Worm (Caenorhabditis elegans) whole organism, dauer: ENCODE results near the gene irld-57.
"Not testable (repeated sequence)": the region's sequence is repeated elsewhere in the genome, so short reads cannot be mapped to it uniquely, and the experiment has no call there.

Experiments
- unc-62 ChIP-seq: sonication (generic microtip); optimal IDR thresholded peaks from 2 replicates; lab custom pipeline; 2017; ENCODE audit warnings: missing biosample characterization, missing genetic modification reagents, missing genetic modification characterization

The irld-57 gene

DNA sequence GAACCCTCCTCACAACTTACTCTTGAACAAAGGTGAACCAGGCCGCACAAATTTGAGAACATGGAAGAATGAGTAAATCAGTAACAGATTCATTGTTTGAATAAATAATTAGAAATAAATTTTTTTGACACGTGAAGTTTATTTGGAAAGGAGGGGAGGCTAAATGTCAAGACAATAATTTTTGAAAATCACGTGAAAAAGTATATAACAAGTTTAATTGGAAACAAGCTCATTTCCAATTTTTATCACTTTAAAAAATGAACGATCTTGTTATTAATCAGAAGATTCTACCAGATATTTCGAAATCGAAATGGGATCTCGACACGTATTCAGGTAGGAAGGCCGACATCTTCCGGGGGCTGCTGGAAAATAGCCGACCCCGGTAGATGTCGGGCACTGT is at the start of gene irld-57, which contains the start of gene sfxn-1.3:
Gene irld-57 (minus strand): TSS at position 101 of the 400 bp plus-strand sequence.
Gene sfxn-1.3 (plus strand): TSS at position 232 of the 400 bp plus-strand sequence.
- TF ChIP-seq unc-62 (GFP tag; lab: Kevin White, UChicago), result no peak

DNA sequence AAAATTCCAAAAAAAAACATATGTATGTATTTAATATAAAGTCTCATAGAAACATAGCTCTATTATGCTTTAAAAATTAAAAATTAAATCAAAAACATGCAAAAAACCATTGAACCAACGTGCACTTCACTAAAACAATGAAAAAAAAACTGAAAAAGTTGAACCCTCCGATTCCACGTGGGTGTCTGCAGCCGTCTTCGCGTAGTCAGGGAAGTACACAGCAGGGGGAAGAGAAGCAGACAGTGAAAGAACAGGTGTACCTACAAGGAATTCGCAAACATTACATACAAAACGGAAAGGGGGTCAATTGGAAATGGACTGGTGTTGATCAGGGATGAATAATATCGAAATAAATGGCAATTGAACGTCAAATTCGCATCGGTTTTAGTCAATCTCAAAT is 47.4 kb upstream of the irld-57 start:
- TF ChIP-seq unc-62 (GFP tag; lab: Kevin White, UChicago), result no peak

DNA sequence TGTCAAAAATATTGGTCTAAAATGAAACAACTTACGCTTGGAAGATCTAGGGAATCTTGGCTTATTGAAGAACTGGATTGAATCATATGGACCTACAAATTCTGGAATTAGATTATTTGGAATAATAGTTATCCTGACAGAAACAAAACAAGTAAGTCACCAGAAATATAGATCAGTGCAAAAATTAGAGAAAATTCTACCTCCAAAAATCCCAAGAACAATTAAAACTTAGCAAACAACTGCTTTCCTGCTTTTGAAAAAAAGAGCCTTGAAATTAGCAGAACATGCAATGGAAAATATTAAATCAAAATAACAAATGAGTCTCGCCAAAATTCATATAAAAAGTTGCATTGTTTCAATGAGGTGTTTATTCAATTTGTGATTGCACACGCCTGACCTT is 46.6 kb upstream of the irld-57 start, which contains the start of gene nhr-60:
Gene nhr-60 (minus strand): TSS at position 101 of the 400 bp plus-strand sequence.
- TF ChIP-seq unc-62 (GFP tag; lab: Kevin White, UChicago), result no peak

DNA sequence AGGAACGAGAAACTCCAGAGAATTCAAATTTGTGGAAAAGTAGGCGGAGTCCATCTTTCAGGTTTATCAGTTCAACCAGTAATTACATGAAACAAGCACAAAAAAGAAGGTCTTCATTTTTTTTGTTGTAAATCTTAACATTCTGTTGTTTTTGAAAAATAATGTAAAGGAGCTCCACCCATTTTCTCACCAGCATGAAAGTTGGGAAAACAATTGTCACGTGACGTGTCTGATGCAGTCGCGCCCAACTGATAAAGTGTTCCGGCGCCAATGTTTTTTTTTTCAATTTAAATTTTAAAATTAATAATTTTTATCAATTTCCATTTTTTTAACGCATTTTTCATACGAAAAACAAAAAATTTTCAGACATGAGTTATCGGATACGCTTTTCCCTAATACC is 42.6 kb upstream of the irld-57 start, which contains the start of gene F57A10.4:
Gene F57A10.4 (plus strand): TSS at position 367 of the 400 bp plus-strand sequence.
- TF ChIP-seq unc-62 (GFP tag; lab: Kevin White, UChicago), result no peak

DNA sequence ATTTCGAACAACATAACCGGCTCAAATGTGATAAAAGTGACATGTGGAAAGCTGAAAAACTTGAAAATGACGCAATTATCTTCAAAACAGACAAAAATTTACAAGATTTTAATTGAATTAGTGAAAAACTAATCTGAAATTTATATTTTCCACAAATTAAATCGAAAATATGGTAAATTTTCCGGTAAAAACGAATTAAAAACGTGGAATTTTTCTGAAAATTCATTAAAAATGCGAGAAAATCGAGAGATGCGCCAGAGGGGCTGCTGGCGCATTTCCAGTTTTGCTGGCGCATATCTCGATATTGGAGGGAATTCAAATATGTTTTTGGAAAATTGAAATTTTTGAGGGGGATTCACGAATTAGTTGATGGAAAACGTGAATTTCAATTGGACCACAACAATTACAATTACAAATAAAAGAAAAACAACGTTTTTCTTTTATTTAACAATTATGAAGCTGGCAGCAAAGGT is 39.6 kb upstream of the irld-57 start, which contains the start of the genes haf-3 and F57A10.2:
Gene haf-3 (minus strand): TSS at position 51 of the 473 bp plus-strand sequence.
Gene F57A10.2 (plus strand): TSS at position 454 of the 473 bp plus-strand sequence.
- no peak for TF ChIP-seq unc-62 (GFP tag; lab: Kevin White, UChicago)

DNA sequence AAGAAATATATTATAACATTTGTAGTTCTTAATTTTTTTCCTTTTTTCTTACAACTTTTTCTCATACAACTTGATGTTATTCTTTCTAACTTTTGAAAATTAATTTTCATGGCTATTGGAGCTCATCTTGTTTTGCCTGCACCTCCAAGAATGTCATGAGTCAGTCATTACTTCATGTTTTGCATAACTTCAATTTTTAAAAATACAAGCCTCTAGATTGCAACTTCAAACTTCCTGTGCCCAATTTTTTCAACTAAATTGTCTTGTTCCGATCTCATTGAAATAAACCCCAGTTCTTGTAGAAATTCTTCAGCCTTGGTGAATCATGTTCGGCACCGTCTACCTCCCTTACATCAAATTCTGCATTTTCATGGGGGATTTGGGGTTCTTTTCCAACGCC is 31.9 kb upstream of the irld-57 start, which contains the start of gene str-9:
Gene str-9 (plus strand): TSS at position 301 of the 400 bp plus-strand sequence.
- no peak for TF ChIP-seq unc-62 (GFP tag; lab: Kevin White, UChicago)

DNA sequence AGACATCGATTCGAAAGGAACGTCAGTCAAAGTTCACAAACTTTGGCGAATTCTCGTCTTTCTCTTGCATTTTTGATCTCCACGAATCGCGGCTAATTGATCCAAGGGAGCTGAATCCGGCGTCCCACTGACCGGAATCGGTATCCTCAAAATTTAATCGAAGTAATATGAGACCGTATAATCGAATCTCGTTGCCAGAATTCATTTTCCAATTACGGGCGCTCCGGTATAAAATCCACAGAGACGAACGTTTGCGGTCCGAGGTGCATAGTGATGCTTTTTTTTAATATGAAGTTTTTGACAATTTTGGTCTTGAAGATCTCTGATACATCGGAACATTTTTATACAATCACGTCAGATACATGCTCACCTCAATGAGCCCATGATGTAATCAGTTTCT is 31.1 kb upstream of the irld-57 start:
- no peak for TF ChIP-seq unc-62 (GFP tag; lab: Kevin White, UChicago)

DNA sequence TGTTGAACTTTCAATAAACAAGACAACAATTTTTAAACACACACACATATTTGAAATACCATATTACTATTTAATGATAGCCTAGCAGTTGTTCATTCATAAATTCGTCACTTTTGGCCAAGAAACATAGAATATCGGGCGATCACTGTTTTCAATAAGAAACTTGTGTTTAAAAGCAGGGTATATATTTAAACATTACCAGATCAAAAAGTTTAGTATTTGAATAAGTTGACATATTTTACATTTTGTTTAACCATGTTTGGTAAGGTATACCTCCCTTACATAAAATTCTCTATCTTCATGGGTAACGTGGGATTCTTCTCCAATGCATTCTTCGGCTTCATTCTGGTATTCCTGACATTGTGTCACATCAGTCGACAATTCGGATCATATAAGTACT is 28.2 kb upstream of the irld-57 start, which contains the start of gene str-8:
Gene str-8 (plus strand): TSS at position 301 of the 400 bp plus-strand sequence.
- not testable (repeated sequence) for TF ChIP-seq unc-62 (GFP tag; lab: Kevin White, UChicago)

DNA sequence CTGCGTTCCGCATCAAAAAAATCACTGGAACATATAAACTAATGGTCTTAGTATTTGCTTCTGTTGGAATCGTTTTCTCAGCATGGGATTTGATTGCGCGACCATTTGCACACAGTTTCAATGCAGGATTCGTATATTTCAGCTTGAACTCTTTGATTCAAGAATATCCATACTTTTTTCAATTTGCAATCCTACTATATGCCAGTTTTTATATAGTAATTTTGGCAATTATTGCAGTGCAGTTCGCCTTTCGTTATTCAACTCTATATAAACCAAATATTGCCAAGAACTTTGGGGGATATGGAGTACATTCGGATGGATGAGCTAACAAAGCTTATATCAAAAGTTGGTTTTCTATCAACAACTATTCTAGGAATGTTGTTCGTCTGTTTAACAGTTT is 26.4 kb upstream of the irld-57 start, which contains the start of gene str-5:
Gene str-5 (plus strand): TSS at position 301 of the 400 bp plus-strand sequence.
- TF ChIP-seq unc-62 (GFP tag; lab: Kevin White, UChicago), result not testable (repeated sequence)

DNA sequence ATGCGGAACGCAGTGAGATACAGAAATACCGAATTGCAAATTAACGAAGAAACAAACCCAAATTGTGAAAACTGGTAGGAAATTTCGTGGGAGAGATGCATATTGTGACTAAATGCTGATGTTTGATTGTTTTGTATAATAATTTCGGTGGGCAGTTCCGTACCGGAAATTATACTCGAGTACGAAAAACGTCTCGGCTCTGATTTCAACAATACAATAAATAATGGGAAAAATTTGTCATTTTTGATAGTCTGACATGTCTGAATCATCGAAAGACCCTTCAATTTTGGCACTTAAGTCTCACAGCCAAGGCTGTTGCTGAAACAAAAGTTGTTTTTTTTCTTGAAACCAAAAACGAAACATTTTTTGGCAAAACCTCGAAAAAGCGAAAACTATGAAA is 25.5 kb upstream of the irld-57 start, which contains the start of gene str-43:
Gene str-43 (minus strand): TSS at position 101 of the 400 bp plus-strand sequence.
- no peak for TF ChIP-seq unc-62 (GFP tag; lab: Kevin White, UChicago)

DNA sequence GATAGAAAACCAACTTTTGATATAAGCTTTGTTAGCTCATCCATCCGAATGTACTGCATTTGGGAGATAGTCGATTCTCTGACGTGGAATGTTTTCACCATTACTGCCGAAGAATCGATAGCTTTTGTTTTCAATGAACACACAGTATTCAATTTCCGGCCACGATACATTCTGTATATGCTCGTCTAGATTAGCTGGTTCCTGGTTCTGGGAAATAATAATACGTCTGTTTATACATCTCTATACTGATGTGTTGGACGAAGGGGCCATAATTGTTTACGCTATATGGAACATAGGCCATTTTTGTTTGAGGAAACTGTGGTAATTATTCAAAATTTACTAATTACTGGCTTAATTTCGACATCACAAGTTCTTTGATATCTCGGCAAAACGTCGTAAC is 23.6 kb upstream of the irld-57 start, which contains the start of gene str-6:
Gene str-6 (minus strand): TSS at position 101 of the 400 bp plus-strand sequence.
- no peak for TF ChIP-seq unc-62 (GFP tag; lab: Kevin White, UChicago)

DNA sequence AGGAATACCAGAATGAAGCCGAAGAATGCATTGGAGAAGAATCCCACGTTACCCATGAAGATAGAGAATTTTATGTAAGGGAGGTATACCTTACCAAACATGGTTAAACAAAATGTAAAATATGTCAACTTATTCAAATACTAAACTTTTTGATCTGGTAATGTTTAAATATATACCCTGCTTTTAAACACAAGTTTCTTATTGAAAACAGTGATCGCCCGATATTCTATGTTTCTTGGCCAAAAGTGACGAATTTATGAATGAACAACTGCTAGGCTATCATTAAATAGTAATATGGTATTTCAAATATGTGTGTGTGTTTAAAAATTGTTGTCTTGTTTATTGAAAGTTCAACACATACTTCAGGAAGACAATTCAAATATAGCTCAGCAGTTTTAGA is 21.8 kb upstream of the irld-57 start, which contains the start of gene T23D5.8:
Gene T23D5.8 (minus strand): TSS at position 101 of the 400 bp plus-strand sequence.
- TF ChIP-seq unc-62 (GFP tag; lab: Kevin White, UChicago), result not testable (repeated sequence)

DNA sequence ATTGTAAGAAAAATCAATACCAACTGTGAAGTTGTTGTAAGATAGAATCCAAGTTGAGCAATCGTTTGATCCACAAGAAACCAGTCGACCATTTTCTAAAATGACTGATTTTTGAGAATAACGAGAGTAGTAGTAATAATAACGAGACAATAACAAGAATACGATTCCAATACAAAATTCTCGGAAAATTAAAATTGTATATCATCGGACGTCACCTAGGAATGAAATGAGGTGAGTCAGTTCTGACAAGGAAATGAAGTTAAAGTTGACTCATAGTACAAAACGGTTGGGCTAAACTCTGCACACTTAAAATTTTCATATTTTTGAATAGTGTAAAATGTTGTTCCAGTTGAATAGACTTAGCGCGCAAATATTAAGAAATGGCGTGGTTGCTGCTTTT is 17.9 kb upstream of the irld-57 start, which contains the start of gene str-19:
Gene str-19 (minus strand): TSS at position 101 of the 400 bp plus-strand sequence.
- TF ChIP-seq unc-62 (GFP tag; lab: Kevin White, UChicago), result not testable (repeated sequence)

DNA sequence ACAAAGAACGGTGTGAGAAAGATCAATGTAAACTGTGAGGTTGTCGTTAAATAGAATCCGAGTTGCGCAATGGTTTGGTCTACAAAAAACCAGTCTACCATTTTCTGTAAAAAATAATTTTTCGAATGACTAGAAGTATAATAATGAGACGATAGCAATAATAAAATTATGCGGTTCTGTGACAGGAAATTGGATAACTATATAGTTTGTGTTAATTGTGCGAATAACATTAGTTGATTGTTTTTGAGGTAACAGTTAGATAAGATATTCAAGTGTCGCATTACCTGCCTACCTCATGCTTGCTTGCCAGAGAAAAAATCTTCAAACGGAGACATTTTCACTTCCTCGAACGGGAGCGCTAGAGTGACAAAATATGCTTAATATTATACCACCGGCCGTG is 15.3 kb upstream of the irld-57 start, which contains the start of gene str-18:
Gene str-18 (minus strand): TSS at position 101 of the 400 bp plus-strand sequence.
- no peak for TF ChIP-seq unc-62 (GFP tag; lab: Kevin White, UChicago)

DNA sequence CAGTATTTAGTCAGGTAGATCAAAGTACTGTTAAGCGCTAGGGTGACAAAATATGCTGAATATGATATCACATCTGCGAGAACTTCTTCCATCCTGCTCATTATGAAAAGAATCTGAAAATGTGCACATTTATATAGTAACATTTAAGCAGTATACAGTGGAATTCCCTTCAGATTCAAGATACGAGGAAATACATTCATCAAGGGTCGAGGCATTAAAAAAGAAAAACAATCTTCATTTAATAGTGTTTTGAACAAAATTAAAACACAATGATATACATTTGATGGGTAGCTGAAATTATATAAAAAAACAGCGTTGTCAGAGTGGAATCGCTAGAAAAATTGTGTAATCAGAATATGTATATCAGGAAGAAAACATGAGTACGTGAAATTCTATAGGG is 9.2 kb upstream of the irld-57 start, which contains the start of gene str-27:
Gene str-27 (minus strand): TSS at position 101 of the 400 bp plus-strand sequence.
- TF ChIP-seq unc-62 (GFP tag; lab: Kevin White, UChicago), result no peak

DNA sequence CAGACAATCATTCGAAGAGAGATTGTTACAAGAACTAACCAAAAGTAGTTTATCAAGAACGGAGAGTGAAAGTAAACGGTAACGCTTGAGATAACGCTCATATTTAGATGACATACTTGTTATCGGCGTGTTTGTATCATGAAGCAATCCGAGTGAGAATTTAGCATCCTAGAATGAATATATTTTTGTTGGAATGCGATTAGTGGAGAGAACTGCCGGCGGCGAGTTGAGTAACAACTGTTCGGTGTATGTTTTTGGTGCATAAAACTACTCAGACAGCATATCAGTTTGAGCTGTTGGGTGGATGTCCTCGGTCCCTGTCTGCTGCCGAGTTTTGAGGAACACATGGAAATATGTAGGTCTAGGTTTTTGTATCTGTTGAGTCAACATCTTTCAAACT is 7.1 kb upstream of the irld-57 start, which contains the start of gene T23D5.3:
Gene T23D5.3 (minus strand): TSS at position 101 of the 400 bp plus-strand sequence.
- TF ChIP-seq unc-62 (GFP tag; lab: Kevin White, UChicago), result no peak
